Worm (Caenorhabditis elegans): ENCODE results near the gene srxa-7.

DNA sequence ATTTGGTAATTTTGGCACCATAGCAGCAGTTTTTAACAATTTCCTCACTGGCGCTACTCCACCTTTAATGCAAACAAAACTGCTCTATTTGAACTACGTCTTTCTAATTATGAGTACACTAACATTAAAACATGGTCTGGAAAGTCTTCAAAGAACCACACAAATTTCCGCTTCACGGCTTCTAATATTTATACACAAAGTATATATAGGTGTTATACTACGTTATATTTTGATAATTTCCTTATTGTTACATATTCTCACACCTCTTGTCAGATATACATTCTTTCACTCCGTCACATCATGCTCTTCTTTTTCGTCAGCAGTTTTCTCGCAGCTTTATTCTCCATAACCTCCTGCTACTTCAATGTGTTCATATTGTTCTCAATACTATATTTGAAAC, 7.1 kb upstream of the srxa-7 start, which contains the start of gene srbc-82:
- TF ChIP-seq lsl-1 (GFP tag; optimal IDR thresholded peaks at IDR 0.05) (no peak), snpc-4 (GFP tag; optimal IDR thresholded peaks at IDR 0.05) (no peak), snpc-4 (tag; optimal IDR thresholded peaks at IDR 0.05) (no peak), nfya-1 (tag; optimal IDR thresholded peaks at IDR 0.05; ENCODE audit: borderline replicate concordance, insufficient read depth) (no peak), gei-17 (GFP tag; optimal IDR thresholded peaks at IDR 0.05) (no peak), mcd-1 (GFP tag; IDR thresholded peaks at IDR 0.05) (no peak)

All from whole organism, young adult.